Worm (Caenorhabditis elegans) whole organism, L3 larva: ENCODE results near the gene T21B4.15.
A peak's percentile ranks its signal among the peaks of the same experiment; 100 is the strongest.

ENCODE experiments used
- R02D3.7 ChIP-seq: fragments of 150-350 bp; optimal IDR thresholded peaks from 2 replicates; lab custom pipeline; 2014; ENCODE audit warnings: missing biosample characterization, missing genetic modification characterization
- aly-2 ChIP-seq: fragments of 150-350 bp; optimal IDR thresholded peaks from 2 replicates; lab custom pipeline; 2014; ENCODE audit warnings: missing biosample characterization, missing genetic modification characterization
- ceh-16 ChIP-seq: sonication (generic microtip); optimal IDR thresholded peaks from 2 replicates; lab custom pipeline; 2017; ENCODE audit warnings: missing biosample characterization, missing genetic modification characterization
- ceh-28 ChIP-seq: fragments of 150-350 bp; optimal IDR thresholded peaks from 2 replicates; lab custom pipeline; 2014; ENCODE audit warnings: missing biosample characterization, missing genetic modification reagents, missing genetic modification characterization
- ceh-82 ChIP-seq: fragments of 150-350 bp; optimal IDR thresholded peaks from 2 replicates; lab custom pipeline; 2014; ENCODE audit warnings: missing biosample characterization, missing genetic modification characterization
- daf-12 ChIP-seq: fragments of 150-350 bp; optimal IDR thresholded peaks from 2 replicates; lab custom pipeline; 2014; ENCODE audit warnings: missing biosample characterization, missing genetic modification reagents, missing genetic modification characterization
- egl-27 ChIP-seq: sonication (generic microtip); optimal IDR thresholded peaks from 4 replicates; lab custom pipeline; 2017; ENCODE audit warnings: missing biosample characterization, missing genetic modification reagents, missing genetic modification characterization
- elt-1 ChIP-seq: fragments of 150-350 bp; optimal IDR thresholded peaks from 2 replicates; lab custom pipeline; 2014; ENCODE audit warnings: missing biosample characterization, missing genetic modification characterization
- elt-3 ChIP-seq, 3 experiments: fragments of 150-350 bp in 1 of 3; sonication (generic microtip) in 2 of 3; optimal IDR thresholded peaks; 2 replicates in 2 of 3; 4 replicates in 1 of 3; lab custom pipeline; 2014 to 2017; ENCODE audit warnings: missing biosample characterization in 3 of 3, missing genetic modification characterization in 3 of 3
- fkh-10 ChIP-seq: sonication (generic microtip); optimal IDR thresholded peaks from 2 replicates; lab custom pipeline; 2017; ENCODE audit warnings: missing biosample characterization, missing genetic modification reagents, missing genetic modification characterization
- fos-1 ChIP-seq: fragments of 150-350 bp; optimal IDR thresholded peaks from 2 replicates; lab custom pipeline; 2014; ENCODE audit warnings: missing biosample characterization, missing genetic modification characterization
- hmg-11 ChIP-seq: sonication (generic microtip); optimal IDR thresholded peaks from 2 replicates; lab custom pipeline; 2016; ENCODE audit warnings: missing genetic modification characterization, missing compliant biosample characterization
- lin-15B ChIP-seq: fragments of 150-350 bp; optimal IDR thresholded peaks from 2 replicates; lab custom pipeline; 2014; ENCODE audit warnings: missing biosample characterization, missing genetic modification characterization
- lin-39 ChIP-seq: fragments of 150-350 bp; optimal IDR thresholded peaks from 2 replicates; lab custom pipeline; 2018; ENCODE audit warnings: missing biosample characterization, missing genetic modification reagents, missing genetic modification characterization
- mdl-1 ChIP-seq: fragments of 150-350 bp; optimal IDR thresholded peaks from 2 replicates; lab custom pipeline; 2014; ENCODE audit warnings: missing biosample characterization, missing genetic modification characterization
- mml-1 ChIP-seq: fragments of 150-350 bp; sonication (generic microtip); optimal IDR thresholded peaks from 3 replicates; lab custom pipeline; 2014; ENCODE audit warnings: missing biosample characterization, missing genetic modification characterization
- nhr-11 ChIP-seq: fragments of 150-350 bp; optimal IDR thresholded peaks from 2 replicates; lab custom pipeline; 2014; ENCODE audit warnings: missing biosample characterization, missing genetic modification characterization
- nhr-12 ChIP-seq: fragments of 150-350 bp; optimal IDR thresholded peaks from 2 replicates; lab custom pipeline; 2014; ENCODE audit warnings: missing biosample characterization, missing genetic modification characterization
- nhr-67 ChIP-seq: fragments of 150-350 bp; optimal IDR thresholded peaks from 2 replicates; lab custom pipeline; 2014; ENCODE audit warnings: missing biosample characterization, missing genetic modification characterization
- nhr-76 ChIP-seq: fragments of 150-350 bp; sonication (generic microtip); optimal IDR thresholded peaks from 5 replicates; lab custom pipeline; 2014; ENCODE audit warnings: missing biosample characterization, missing genetic modification characterization
- nhr-77 ChIP-seq: fragments of 150-350 bp; optimal IDR thresholded peaks from 2 replicates; lab custom pipeline; 2014; ENCODE audit warnings: missing biosample characterization, missing genetic modification characterization
- pha-4 ChIP-seq: fragments of 150-350 bp; optimal IDR thresholded peaks from 2 replicates; lab custom pipeline; 2014; ENCODE audit warnings: missing biosample characterization, missing genetic modification reagents, missing genetic modification characterization
- pqm-1 ChIP-seq: fragments of 150-350 bp; optimal IDR thresholded peaks from 2 replicates; lab custom pipeline; 2017; ENCODE audit warnings: missing biosample characterization, missing genetic modification characterization, inconsistent platforms
- sea-2 ChIP-seq: fragments of 150-350 bp; sonication (generic microtip); optimal IDR thresholded peaks from 4 replicates; lab custom pipeline; 2014; ENCODE audit warnings: missing biosample characterization, missing genetic modification reagents, missing genetic modification characterization
- snpc-4 ChIP-seq: fragments of 150-350 bp; optimal IDR thresholded peaks from 2 replicates; lab custom pipeline; 2014; ENCODE audit warnings: missing biosample characterization, missing genetic modification characterization
- unc-39 ChIP-seq: sonication (generic microtip); optimal IDR thresholded peaks from 4 replicates; lab custom pipeline; 2017; ENCODE audit warnings: missing biosample characterization, missing genetic modification characterization
- zag-1 ChIP-seq: fragments of 150-350 bp; optimal IDR thresholded peaks from 2 replicates; lab custom pipeline; 2014; ENCODE audit warnings: missing biosample characterization, missing genetic modification characterization

Gene T21B4.15

ce11 chrII:12494556-12495131, 4.6 kb downstream of the T21B4.15 start, which contains the start of gene col-85 (continued):
- peak; percentile 89 for TF ChIP-seq hmg-11 (tag; lab: Kevin White, UChicago)
- no peak for TF ChIP-seq nhr-77 (tag; lab: Kevin White, UChicago)
- no peak for TF ChIP-seq ceh-16
- TF ChIP-seq, all 47 proteins: peak for 17

- no peak for TF ChIP-seq nhr-76 (tag; lab: Kevin White, UChicago)
- no peak for TF ChIP-seq ceh-28 (tag; lab: Kevin White, UChicago)
- TF ChIP-seq fkh-10 = no peak
- TF ChIP-seq nhr-67 (tag; lab: Kevin White, UChicago) = no peak
- no peak for TF ChIP-seq nhr-11 (tag; lab: Kevin White, UChicago)
- no peak for TF ChIP-seq R02D3.7 (tag; lab: Kevin White, UChicago)
- TF ChIP-seq nhr-12 (tag; lab: Kevin White, UChicago) = no peak
- no peak for TF ChIP-seq nhr-77 (tag; lab: Kevin White, UChicago)
- TF ChIP-seq hmg-11 (tag; lab: Kevin White, UChicago) = no peak
- TF ChIP-seq fos-1 = no peak
- TF ChIP-seq mml-1 (tag; lab: Kevin White, UChicago) = no peak
- TF ChIP-seq, all 47 proteins: peak for 0
Measured at ce11 chrII:12496981-12497380, 7.0 kb downstream of the T21B4.15 start, which contains the start of gene T21B4.3. Gene T21B4.3 (minus strand): TSS chrII:12497081.

ce11 chrII:12499969-12500368, 10.0 kb downstream of the T21B4.15 start:
- TF ChIP-seq lin-15B (tag; lab: Kevin White, UChicago) = no peak
- TF ChIP-seq daf-12 (tag; lab: Kevin White, UChicago) = no peak
- peak; percentile 2 for TF ChIP-seq fkh-10

ce11 chrII:12502784-12503183, 12.8 kb downstream of the T21B4.15 start, which contains the start of gene ador-1:
Gene ador-1 (minus strand): TSS chrII:12502884.
- TF ChIP-seq zag-1 (tag; lab: Kevin White, UChicago) (no peak), ceh-16 (no peak)

DNA sequence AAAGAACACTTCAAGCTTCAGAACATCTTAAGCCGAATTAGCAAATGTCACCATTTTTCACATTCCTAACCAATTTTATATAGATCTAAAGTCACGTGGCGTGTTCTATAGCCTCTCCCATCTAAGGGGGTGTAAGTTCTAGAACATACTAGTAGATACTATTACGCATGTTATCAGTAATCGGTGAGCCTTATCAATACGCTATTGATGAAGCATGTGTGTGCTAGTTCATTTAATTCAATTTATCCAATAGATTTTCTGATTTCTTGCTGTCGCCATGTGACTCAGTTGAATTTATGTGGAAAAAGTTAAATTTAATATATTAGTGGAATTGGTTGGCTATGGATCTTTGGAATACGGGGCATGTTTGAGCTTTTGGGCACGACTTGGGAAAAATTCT, 16.5 kb downstream of the T21B4.15 start:
- TF ChIP-seq nhr-11 (tag; lab: Kevin White, UChicago) (peak; percentile 10), fos-1 (no peak)

DNA sequence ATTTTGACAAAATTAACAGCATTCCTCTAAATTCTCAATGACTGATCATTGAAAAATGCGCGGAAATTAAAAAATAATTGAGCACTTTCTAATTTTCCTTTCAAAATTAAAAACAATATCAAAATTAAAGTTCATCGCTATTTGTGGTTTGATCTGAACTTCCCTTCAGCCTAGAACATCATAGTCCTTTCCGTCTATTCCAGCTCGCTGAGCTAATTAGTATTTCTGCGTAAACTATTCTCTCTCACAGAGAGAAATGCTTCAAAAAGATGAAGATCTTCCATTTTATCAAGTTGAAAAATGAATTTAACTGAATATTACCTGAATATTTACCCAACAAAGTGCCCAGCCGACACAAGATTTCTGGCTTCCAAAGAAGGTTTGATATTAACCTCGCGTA, 17.0 kb downstream of the T21B4.15 start, which contains the start of gene srh-68:
Gene srh-68 (plus strand): TSS at position 301 of the 400 bp plus-strand sequence.
- TF ChIP-seq fos-1 (no peak), ceh-82 (tag; lab: Kevin White, UChicago) (no peak), fkh-10 (no peak), lin-39 (tag; lab: Kevin White, UChicago) (no peak), pqm-1 (tag; lab: Kevin White, UChicago) (no peak), sea-2 (GFP tag; lab: Kevin White, UChicago) (no peak), lin-15B (tag; lab: Kevin White, UChicago) (no peak), mdl-1 (tag; lab: Kevin White, UChicago) (no peak), R02D3.7 (tag; lab: Kevin White, UChicago) (no peak), ceh-28 (tag; lab: Kevin White, UChicago) (no peak), pha-4 (tag; lab: Kevin White, UChicago) (no peak), nhr-11 (tag; lab: Kevin White, UChicago) (no peak)

DNA sequence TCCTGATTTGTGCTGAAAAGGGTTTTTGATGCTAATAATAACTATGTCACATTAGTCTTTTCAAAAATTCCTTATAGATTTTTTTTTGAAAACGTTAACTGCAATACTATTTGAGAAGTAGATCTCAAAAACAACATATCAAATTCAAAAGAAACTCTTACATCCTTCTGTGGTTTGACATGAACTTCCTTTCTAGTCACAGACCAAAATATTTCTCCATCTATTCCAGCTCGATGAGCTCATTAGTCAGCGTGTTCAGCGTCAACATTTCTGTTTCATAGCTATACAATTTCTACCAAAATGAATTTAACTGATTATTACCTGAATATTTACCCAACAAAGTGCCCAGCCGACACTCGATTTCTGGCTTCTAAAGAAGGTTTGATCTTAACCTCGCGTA, 18.6 kb downstream of the T21B4.15 start, which contains the start of gene srh-67:
Gene srh-67 (plus strand): TSS at position 301 of the 400 bp plus-strand sequence.
- TF ChIP-seq pqm-1 (tag; lab: Kevin White, UChicago) = no peak
- TF ChIP-seq lin-39 (tag; lab: Kevin White, UChicago) = no peak
- no peak for TF ChIP-seq egl-27 (tag; lab: Kevin White, UChicago)
- TF ChIP-seq fkh-10 = no peak
- TF ChIP-seq R02D3.7 (tag; lab: Kevin White, UChicago) = no peak
- no peak for TF ChIP-seq unc-39 (tag; lab: Kevin White, UChicago)
- no peak for TF ChIP-seq elt-1 (tag; lab: Kevin White, UChicago)
- TF ChIP-seq elt-3 (tag; optimal IDR thresholded peaks at IDR 0.05; lab: Kevin White, UChicago) = no peak
- TF ChIP-seq aly-2 (tag; lab: Kevin White, UChicago) = no peak
- no peak for TF ChIP-seq snpc-4 (tag; lab: Kevin White, UChicago)
- TF ChIP-seq ceh-16 = no peak
- TF ChIP-seq ceh-28 (tag; lab: Kevin White, UChicago) = no peak
